Fruit fly (Drosophila melanogaster): ENCODE measurements around the gene CG2260.

CG2260 gene

DNA sequence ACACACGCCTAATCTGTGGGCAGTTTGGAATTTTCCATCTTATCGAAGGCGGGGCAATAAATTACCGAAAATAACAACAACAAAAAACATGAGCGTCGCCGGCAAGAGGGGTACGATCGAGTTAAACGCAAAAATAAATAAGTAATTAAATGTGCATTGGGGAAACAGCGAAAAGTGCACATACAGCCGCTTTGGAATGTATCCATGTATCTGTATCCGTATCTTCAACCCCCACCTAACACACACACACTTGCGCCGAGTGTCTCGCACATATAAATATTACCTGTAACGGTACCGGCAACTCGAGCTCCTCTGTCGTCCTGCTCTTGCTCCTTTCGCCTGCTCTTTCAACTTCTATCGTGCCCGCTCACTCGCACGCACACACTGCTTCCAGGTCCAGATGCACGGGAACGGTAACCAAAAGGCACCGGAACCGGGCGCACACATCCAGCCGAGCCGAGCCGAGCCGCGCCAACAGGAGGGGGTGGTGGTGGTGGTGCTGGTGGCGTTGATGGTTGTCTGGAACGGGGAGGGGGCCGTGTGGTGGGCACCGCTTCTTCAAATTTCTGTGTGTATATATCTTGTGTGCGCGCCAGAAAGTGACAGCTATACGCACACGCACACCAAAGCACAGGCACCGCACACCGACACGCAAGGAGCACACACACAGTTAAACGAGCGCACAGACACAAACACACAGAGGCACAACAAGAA is 20.6 kb upstream of the CG2260 start (continued):
- TF ChIP-seq slbo (GFP tag; IDR thresholded peaks at IDR 0.05) (peak; percentile 41; the same call in 1 of the 2 replicates), Sry-β (GFP tag; optimal IDR thresholded peaks at IDR 0.05) (no peak), lab (GFP tag; optimal IDR thresholded peaks at IDR 0.05) (peak; percentile 60), CG13287 (GFP tag; IDR thresholded peaks at IDR 0.05; ENCODE audit: partially characterized antibody) (no peak), ac (GFP tag; optimal IDR thresholded peaks at IDR 0.05) (no peak), E2f1 (GFP tag; IDR thresholded peaks at IDR 0.05) (no peak), CG32772 (GFP tag; IDR thresholded peaks at IDR 0.05) (no peak), unpg (GFP tag; optimal IDR thresholded peaks at IDR 0.05) (peak; percentile 28), pb (GFP tag; optimal IDR thresholded peaks at IDR 0.05) (no peak), CG18011 (GFP tag; optimal IDR thresholded peaks at IDR 0.05) (no peak), stc (GFP tag; IDR thresholded peaks at IDR 0.05) (no peak), zen (tag; optimal IDR thresholded peaks at IDR 0.05) (no peak), CG11398 (GFP tag; optimal IDR thresholded peaks at IDR 0.05) (no peak), CG42726 (GFP tag; IDR thresholded peaks at IDR 0.05; ENCODE audit: partially characterized antibody) (no peak), dati (GFP tag; IDR thresholded peaks at IDR 0.05) (no peak), HmgD (GFP tag; optimal IDR thresholded peaks at IDR 0.05) (peak; percentile 11), lbe (GFP tag; optimal IDR thresholded peaks at IDR 0.05) (no peak), Trl (optimal IDR thresholded peaks at IDR 0.05) (no peak), Trl (GFP tag; optimal IDR thresholded peaks at IDR 0.05) (peak; percentile 4), Dll (GFP tag; IDR thresholded peaks at IDR 0.05; ENCODE audit: partially characterized antibody) (no peak), CG10209 (GFP tag; optimal IDR thresholded peaks at IDR 0.05) (peak; percentile 22), so (GFP tag; IDR thresholded peaks at IDR 0.05) (no peak), dpn (GFP tag; optimal IDR thresholded peaks at IDR 0.05) (peak in 1 of 2 experiments; percentile 57), CG32532 (GFP tag; IDR thresholded peaks at IDR 0.05) (peak; percentile 25), Myb (GFP tag; optimal IDR thresholded peaks at IDR 0.05) (peak; percentile 22), CG11695 (GFP tag; IDR thresholded peaks at IDR 0.05) (peak; percentile 40; the same call in 1 of the 3 replicates), CG2889 (GFP tag; IDR thresholded peaks at IDR 0.05) (no peak), CG15269 (tag; optimal IDR thresholded peaks at IDR 0.05) (peak; percentile 3), CG2712 (tag; optimal IDR thresholded peaks at IDR 0.05) (peak; percentile 23), gcm (GFP tag; optimal IDR thresholded peaks at IDR 0.05) (no peak), unc-4 (GFP tag; IDR thresholded peaks at IDR 0.05; ENCODE audit: partially characterized antibody) (0 out of 2 replicates have a peak, but pooled peaks have one; percentile 8), emc (GFP tag; optimal IDR thresholded peaks at IDR 0.05) (no peak), CG8944 (GFP tag; optimal IDR thresholded peaks at IDR 0.05) (no peak), Adf1 (GFP tag; IDR thresholded peaks at IDR 0.05) (peak; percentile 64), CG2678 (tag; optimal IDR thresholded peaks at IDR 0.05) (peak; percentile 39), Neu2 (GFP tag; optimal IDR thresholded peaks at IDR 0.05; ENCODE audit: borderline replicate concordance) (no peak), Scr (GFP tag; IDR thresholded peaks at IDR 0.05; ENCODE audit: partially characterized antibody) (peak; percentile 17; the same call in 1 of the 2 replicates), Oli (tag; optimal IDR thresholded peaks at IDR 0.05) (peak; percentile 12), CG1832 (GFP tag; optimal IDR thresholded peaks at IDR 0.05) (peak; percentile 91), CG7987 (GFP tag; optimal IDR thresholded peaks at IDR 0.05) (no peak), CG7928 (GFP tag; optimal IDR thresholded peaks at IDR 0.05) (no peak), H2.0 (GFP tag; IDR thresholded peaks at IDR 0.05) (no peak), BEAF-32 (GFP tag; optimal IDR thresholded peaks at IDR 0.05) (no peak), inv (GFP tag; IDR thresholded peaks at IDR 0.05; ENCODE audit: partially characterized antibody) (no peak), CG10959 (GFP tag; IDR thresholded peaks at IDR 0.05) (no peak), Hr78 (GFP tag; optimal IDR thresholded peaks at IDR 0.05) (no peak), Meics (GFP tag; optimal IDR thresholded peaks at IDR 0.05) (peak; percentile 24), ranshi (GFP tag; IDR thresholded peaks at IDR 0.05) (peak; percentile 14; the same call in 1 of the 2 replicates), CG17829 (tag; optimal IDR thresholded peaks at IDR 0.05) (no peak)

Data from whole organism, embryonic.